Worm (Caenorhabditis elegans): ENCODE measurements around the gene Y97E10AR.6.

Y97E10AR.6 gene

DNA sequence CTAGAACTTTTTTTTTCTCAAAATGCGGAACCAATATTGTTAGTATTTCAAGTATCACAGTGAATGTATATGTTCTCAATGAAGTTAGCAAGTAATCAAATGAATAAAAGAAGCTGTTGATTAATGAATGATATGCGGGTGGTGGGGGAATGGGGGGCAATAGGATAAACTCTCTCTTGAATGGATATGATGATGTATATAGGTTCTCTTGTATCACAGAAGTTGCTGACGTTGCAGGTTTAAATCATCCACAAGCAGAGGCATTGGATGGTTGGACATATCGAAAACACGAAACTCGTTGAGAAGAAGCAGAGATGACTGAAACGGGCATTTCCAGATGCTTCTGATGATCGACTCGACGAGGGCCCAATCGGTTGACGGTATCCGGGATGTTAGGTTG is 25.9 kb upstream of the Y97E10AR.6 start:
- no peak for TF ChIP-seq him-1 (tag; optimal IDR thresholded peaks at IDR 0.05)
- no peak for TF ChIP-seq W03F9.2 (tag; optimal IDR thresholded peaks at IDR 0.05)
- no peak for TF ChIP-seq dao-5 (tag; optimal IDR thresholded peaks at IDR 0.05)

DNA sequence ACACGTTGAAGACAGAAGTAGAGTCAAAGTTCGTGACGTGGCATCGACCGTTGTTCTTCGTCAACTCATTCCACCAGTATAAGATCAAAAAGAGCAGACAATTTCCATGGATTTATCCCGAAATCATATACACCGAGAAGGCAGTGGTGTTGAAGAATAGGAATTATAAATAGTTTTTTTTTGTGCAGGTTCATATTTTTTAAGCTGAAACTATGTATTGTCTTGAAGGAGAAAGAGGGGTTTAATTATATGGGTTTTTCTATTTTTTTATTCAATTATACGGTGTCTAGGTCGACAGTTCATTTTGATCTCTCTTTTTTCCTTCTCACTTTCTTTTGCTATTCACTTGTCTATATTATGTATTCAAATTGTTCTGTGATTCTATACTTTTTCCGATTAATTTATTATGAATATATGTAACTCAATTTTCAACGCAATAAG is 25.4 kb upstream of the Y97E10AR.6 start:
- TF ChIP-seq W03F9.2 (tag; optimal IDR thresholded peaks at IDR 0.05) (no peak), him-1 (tag; optimal IDR thresholded peaks at IDR 0.05) (no peak), dao-5 (tag; optimal IDR thresholded peaks at IDR 0.05) (no peak)

- TF ChIP-seq dao-5 (tag; optimal IDR thresholded peaks at IDR 0.05): no peak
- no peak for TF ChIP-seq him-1 (tag; optimal IDR thresholded peaks at IDR 0.05)
- TF ChIP-seq W03F9.2 (tag; optimal IDR thresholded peaks at IDR 0.05): no peak
These were observed 22.2 kb upstream of the Y97E10AR.6 start, which contains the start of gene ZC513.14 for ce11 chrV:8035947-8036346. Gene ZC513.14 (minus strand): TSS chrV:8036047.

DNA sequence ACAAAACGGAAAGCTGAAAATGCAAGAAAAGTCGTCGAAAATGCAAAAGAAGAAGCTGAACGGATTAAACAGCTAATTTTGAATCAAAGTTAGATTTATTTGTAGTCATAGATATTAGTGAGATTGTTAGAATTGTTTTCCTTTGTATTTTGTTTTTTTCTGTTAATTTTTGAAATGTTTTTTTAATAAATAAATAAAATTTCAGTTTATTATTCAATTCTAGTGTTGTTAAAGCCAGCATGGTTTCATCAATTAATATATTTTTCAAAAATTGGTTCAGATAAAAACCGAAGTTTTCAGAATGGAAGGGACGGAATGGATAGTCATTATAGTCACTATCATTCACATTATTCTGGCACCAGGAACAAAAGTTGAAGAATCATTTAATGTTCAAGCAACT is 21.1 kb upstream of the Y97E10AR.6 start, which contains the start of gene algn-12:
algn-12 (plus strand) TSS at position 301 of the 400 bp plus-strand sequence.
- no peak for TF ChIP-seq him-1 (tag; optimal IDR thresholded peaks at IDR 0.05)
- no peak for TF ChIP-seq dao-5 (tag; optimal IDR thresholded peaks at IDR 0.05)
- no peak for TF ChIP-seq W03F9.2 (tag; optimal IDR thresholded peaks at IDR 0.05)

DNA sequence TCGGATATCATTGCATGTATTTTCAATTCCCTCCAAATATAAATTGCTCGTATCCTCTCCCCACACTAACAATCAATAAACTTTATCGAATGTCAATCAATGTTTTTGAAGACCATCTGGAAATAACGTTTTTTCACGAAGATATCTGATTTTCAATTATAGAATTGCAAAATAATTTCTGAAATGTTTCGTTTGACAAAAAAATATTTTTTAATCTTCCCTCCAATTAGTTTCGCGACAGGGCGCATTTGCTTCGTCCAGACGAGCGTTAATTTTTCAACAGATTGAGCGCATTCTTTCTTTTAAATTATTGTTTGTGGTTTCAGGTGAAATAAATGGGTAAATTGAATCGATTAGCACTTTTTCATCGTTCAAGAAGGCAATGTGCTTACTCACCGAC is 17.4 kb upstream of the Y97E10AR.6 start, which contains the start of gene vars-1:
vars-1 (plus strand) TSS at position 291 of the 400 bp plus-strand sequence.
- TF ChIP-seq him-1 (tag; optimal IDR thresholded peaks at IDR 0.05) (no peak), dao-5 (tag; optimal IDR thresholded peaks at IDR 0.05) (no peak), W03F9.2 (tag; optimal IDR thresholded peaks at IDR 0.05) (no peak)

DNA sequence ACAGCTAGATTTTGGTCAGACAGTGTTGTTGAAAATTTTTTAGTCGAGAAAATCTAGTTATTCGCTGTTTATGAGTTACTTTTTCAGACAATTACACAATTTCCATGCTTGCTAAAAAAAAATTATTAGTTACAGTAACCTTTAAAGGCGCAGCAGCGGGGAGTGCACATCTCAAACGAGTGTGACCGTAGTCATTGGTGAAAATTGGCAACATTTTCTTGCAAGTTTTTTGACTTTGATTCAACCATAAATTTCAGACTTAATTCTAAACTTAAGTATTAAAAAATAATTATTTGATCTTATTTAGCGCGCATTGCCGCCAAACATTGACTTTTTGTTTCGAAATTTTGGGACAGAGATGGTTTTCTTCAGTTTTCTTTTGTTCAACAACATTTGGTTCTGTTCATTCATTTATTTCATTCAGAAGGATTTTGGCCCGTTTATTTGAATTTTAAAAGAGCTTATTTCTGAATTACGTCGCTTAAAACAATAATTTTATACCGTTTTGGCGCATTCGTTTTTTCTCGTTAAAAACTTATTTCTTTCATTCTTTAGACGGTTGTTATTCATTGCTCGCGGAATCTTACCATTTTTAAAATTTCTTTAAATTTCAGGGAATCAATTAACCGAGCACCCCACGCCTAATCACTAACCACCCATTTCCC is 15.2 kb upstream of the Y97E10AR.6 start, which contains the start of gene oma-2:
oma-2 (plus strand) TSS at position 615 of the 665 bp plus-strand sequence.
- TF ChIP-seq him-1 (tag; optimal IDR thresholded peaks at IDR 0.05): no peak
- TF ChIP-seq dao-5 (tag; optimal IDR thresholded peaks at IDR 0.05): no peak
- no peak for TF ChIP-seq W03F9.2 (tag; optimal IDR thresholded peaks at IDR 0.05)

DNA sequence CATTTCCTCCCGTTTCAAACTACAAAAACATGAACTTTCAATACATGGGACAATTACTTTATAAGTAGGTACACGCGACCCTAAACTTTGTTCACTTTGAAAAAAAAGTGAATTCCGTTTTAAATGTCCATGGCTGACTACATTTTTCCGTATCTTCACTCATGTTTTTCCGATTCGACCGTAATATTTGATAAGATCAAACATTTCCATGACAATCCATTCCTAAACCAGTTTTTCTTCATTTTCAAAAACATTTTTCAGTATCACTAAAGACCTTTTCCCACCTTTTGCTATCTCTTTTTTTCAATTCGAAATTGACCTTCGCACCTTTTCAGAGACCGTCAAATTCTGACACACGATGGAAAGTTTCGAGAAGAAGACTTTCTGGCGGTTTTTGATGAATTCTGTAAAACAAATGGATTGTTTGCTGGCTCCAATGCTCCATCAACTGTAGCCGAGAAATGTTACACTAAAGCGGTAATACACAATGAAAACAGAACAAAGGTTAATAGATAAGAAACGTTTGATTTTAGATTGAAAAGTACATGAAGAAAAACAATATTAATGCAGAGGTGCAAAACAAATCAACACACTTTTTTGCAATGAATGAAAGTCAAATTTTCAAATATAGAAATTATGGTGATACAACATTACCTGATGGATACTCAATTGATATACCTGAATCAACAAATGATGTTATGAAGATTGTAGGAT is 13.8 kb upstream of the Y97E10AR.6 start:
- TF ChIP-seq W03F9.2 (tag; optimal IDR thresholded peaks at IDR 0.05) (no peak), him-1 (tag; optimal IDR thresholded peaks at IDR 0.05) (no peak), dao-5 (tag; optimal IDR thresholded peaks at IDR 0.05) (no peak)

DNA sequence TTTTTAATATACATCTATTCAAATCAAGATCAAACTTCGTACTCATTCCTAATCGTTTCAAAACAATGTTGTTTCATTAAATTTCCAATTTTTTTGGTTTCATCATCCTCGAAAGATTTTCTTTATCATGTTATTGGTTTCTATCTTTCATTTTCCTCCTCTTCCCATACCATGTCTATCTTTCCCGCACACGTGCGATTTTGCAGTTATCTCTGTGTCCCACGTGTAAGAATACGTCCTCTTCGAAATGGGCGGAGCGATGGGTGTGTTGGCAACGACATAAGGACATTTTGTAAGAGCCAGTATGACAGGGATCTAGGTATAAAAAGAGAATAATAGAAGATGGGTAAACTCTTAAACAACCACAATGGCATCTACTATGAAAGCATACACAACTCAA is 12.6 kb upstream of the Y97E10AR.6 start, which contains the start of gene F43H9.4:
F43H9.4 (plus strand) TSS at position 366 of the 400 bp plus-strand sequence.
- TF ChIP-seq W03F9.2 (tag; optimal IDR thresholded peaks at IDR 0.05) (no peak), dao-5 (tag; optimal IDR thresholded peaks at IDR 0.05) (no peak), him-1 (tag; optimal IDR thresholded peaks at IDR 0.05) (no peak)

ce11 chrV:8025259-8025658 is 11.5 kb upstream of the Y97E10AR.6 start:
- no peak for TF ChIP-seq him-1 (tag; optimal IDR thresholded peaks at IDR 0.05)
- no peak for TF ChIP-seq W03F9.2 (tag; optimal IDR thresholded peaks at IDR 0.05)
- no peak for TF ChIP-seq dao-5 (tag; optimal IDR thresholded peaks at IDR 0.05)

DNA sequence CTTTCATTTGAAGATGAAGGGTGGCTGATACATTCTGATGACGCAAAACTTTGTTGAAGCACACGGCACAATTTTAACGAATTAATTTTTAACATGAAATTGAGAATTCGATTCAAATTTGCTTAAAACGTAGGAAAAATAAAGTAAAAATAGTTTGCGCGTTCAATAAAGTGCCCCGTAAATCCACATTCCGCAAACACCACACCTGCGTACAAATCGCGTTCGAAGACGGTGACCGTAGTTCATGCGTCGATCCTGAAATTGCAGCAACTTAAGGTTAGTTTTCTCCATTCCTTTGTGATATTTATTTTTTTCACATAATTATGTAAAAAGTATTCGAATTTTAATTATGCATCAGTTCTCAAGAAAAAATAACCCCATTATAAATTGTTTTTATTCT is 11.0 kb upstream of the Y97E10AR.6 start, which contains the start of gene F43H9.3:
F43H9.3 (minus strand) TSS at position 189 of the 400 bp plus-strand sequence.
- TF ChIP-seq him-1 (tag; optimal IDR thresholded peaks at IDR 0.05) (no peak), W03F9.2 (tag; optimal IDR thresholded peaks at IDR 0.05) (no peak), dao-5 (tag; optimal IDR thresholded peaks at IDR 0.05) (no peak)

- no peak for TF ChIP-seq W03F9.2 (tag; optimal IDR thresholded peaks at IDR 0.05)
- no peak for TF ChIP-seq dao-5 (tag; optimal IDR thresholded peaks at IDR 0.05)
- no peak for TF ChIP-seq him-1 (tag; optimal IDR thresholded peaks at IDR 0.05)
These were observed 8.3 kb upstream of the Y97E10AR.6 start, which contains the start of gene ech-3 for ce11 chrV:8022040-8022439. Gene ech-3 (plus strand): TSS chrV:8022217.

DNA sequence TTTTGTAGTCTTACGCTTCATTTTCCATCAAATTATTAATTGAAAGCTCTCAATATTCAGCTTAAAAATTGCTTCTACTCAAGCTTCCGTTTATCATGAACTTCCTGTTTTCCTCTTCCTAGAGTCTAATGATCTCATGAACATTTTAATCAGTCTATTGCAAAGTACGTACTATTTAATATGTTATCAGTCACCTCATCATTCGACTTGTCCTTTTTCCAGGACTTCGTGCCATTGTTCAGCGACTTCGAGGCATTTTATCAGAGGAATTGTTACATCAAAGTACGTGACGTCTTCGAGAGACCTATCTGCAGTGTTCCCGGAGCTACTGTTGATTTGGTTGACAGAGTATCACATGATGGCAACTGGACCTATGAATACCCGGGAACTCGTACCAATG is 6.0 kb upstream of the Y97E10AR.6 start:
- TF ChIP-seq W03F9.2 (tag; optimal IDR thresholded peaks at IDR 0.05) (no peak), him-1 (tag; optimal IDR thresholded peaks at IDR 0.05) (no peak), dao-5 (tag; optimal IDR thresholded peaks at IDR 0.05) (no peak)

ce11 chrV:8018919-8019318 is 5.2 kb upstream of the Y97E10AR.6 start:
- TF ChIP-seq him-1 (tag; optimal IDR thresholded peaks at IDR 0.05) (no peak), W03F9.2 (tag; optimal IDR thresholded peaks at IDR 0.05) (no peak), dao-5 (tag; optimal IDR thresholded peaks at IDR 0.05) (no peak)

DNA sequence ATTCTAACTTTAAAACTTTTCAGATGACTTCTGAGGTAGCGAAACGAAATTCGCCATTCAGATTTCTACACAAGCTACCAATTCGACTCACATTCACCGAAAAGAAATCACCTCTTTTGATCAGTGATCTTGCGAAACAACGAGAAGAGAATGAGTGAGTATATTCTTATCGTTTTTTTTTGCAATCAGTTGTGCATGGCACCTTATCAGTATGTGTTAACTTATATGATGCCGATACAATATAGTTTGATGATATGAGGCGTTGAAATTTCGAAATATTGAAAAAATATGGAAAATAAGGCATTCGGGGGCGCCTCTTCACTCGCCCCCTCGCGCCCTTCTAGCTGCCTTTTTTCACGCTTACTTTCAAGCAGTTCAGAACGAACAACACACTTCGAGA is 4.2 kb upstream of the Y97E10AR.6 start:
- TF ChIP-seq him-1 (tag; optimal IDR thresholded peaks at IDR 0.05): no peak
- no peak for TF ChIP-seq dao-5 (tag; optimal IDR thresholded peaks at IDR 0.05)
